Fruit fly (Drosophila melanogaster): ENCODE data around the gene pon.

Gene pon

DNA sequence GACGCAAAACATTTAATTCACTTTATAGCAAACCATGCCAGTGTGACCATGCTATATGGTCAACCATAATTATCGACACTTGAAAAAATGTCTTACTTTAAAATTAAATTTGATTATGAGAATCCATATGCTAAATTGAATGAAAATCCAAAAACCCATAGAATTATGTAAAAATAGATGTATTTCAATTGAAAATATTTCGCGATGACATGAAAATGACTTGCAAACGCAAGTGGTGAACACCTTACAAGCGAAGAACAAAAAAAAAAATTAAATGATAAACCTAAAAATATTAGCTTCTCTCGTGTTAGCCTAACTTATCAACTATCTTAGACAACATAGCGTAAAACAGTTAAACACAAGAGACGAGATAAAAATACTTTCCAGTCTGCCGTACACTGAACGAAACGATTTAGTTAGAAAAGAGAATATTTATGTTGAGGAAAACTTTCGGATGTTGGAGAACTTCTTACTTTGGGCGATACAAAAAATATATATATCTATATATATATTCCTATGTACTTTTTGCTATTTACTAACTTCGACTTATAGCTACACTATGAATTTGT, 43.8 kb downstream of the pon start (continued):
- TF ChIP-seq CG5245 (GFP tag; optimal IDR thresholded peaks at IDR 0.05): peak; percentile 13
- no peak for TF ChIP-seq Mrtf (GFP tag; IDR thresholded peaks at IDR 0.05)
- peak; percentile 46 for TF ChIP-seq fu2 (GFP tag; optimal IDR thresholded peaks at IDR 0.05)
- peak; percentile 24 for TF ChIP-seq gro (GFP tag; optimal IDR thresholded peaks at IDR 0.05)
- TF ChIP-seq CG7271 (tag; optimal IDR thresholded peaks at IDR 0.05): no peak
- peak; percentile 29 for TF ChIP-seq CG12236 (GFP tag; optimal IDR thresholded peaks at IDR 0.05)
- peak; percentile 53 for TF ChIP-seq CG8388 (GFP tag; optimal IDR thresholded peaks at IDR 0.05)
- TF ChIP-seq Nf-YA (GFP tag; IDR thresholded peaks at IDR 0.05): no peak
- no peak for TF ChIP-seq CG10321 (GFP tag; IDR thresholded peaks at IDR 0.05)
- no peak for TF ChIP-seq lbe (GFP tag; optimal IDR thresholded peaks at IDR 0.05)
- TF ChIP-seq crc (GFP tag; optimal IDR thresholded peaks at IDR 0.05): no peak
- TF ChIP-seq CG15601 (tag; optimal IDR thresholded peaks at IDR 0.05): no peak
- TF ChIP-seq CG12744 (GFP tag; optimal IDR thresholded peaks at IDR 0.05): peak; percentile 41
- TF ChIP-seq chif (GFP tag; optimal IDR thresholded peaks at IDR 0.05): peak in 1 of 2 experiments; percentile 48
- TF ChIP-seq CG30403 (GFP tag; optimal IDR thresholded peaks at IDR 0.05): peak; percentile 76
- peak; percentile 47 to 60 for TF ChIP-seq dpn (GFP tag; optimal IDR thresholded peaks at IDR 0.05)
- peak; percentile 45 to 66 for TF ChIP-seq Hr51 (GFP tag; optimal IDR thresholded peaks at IDR 0.05)
- no peak for TF ChIP-seq CG42726 (GFP tag; IDR thresholded peaks at IDR 0.05; ENCODE audit: partially characterized antibody)
- TF ChIP-seq Hmx (GFP tag; optimal IDR thresholded peaks at IDR 0.05): peak; percentile 43
- peak; percentile 18 for TF ChIP-seq CG15514 (GFP tag; optimal IDR thresholded peaks at IDR 0.05)
- TF ChIP-seq HLH4C (GFP tag; IDR thresholded peaks at IDR 0.05; ENCODE audit: partially characterized antibody): no peak
- TF ChIP-seq Sin3A (optimal IDR thresholded peaks at IDR 0.05): no peak
- peak; percentile 90 for TF ChIP-seq zf30C (GFP tag; optimal IDR thresholded peaks at IDR 0.05)
- TF ChIP-seq MBD-R2 (GFP tag; IDR thresholded peaks at IDR 0.05): no peak
- TF ChIP-seq klu (GFP tag; IDR thresholded peaks at IDR 0.05): no peak
- TF ChIP-seq nerfin-1 (tag; optimal IDR thresholded peaks at IDR 0.05): peak; percentile 33
- TF ChIP-seq CG7556 (GFP tag; optimal IDR thresholded peaks at IDR 0.05): peak; percentile 50
- TF ChIP-seq croc (GFP tag; conservative IDR thresholded peaks at IDR 0.05): no peak
- 0 out of 2 replicates have a peak, but pooled peaks have one; percentile 14 for TF ChIP-seq ap (GFP tag; IDR thresholded peaks at IDR 0.05)
- TF ChIP-seq ro (GFP tag; IDR thresholded peaks at IDR 0.05): no peak
- no peak for TF ChIP-seq CG16815 (GFP tag; optimal IDR thresholded peaks at IDR 0.05)
- no peak for TF ChIP-seq YL-1 (GFP tag; optimal IDR thresholded peaks at IDR 0.05)
- TF ChIP-seq Dek (tag; optimal IDR thresholded peaks at IDR 0.05): peak; percentile 33
- TF ChIP-seq ash1 (GFP tag; optimal IDR thresholded peaks at IDR 0.05): no peak
- TF ChIP-seq CG4360 (GFP tag; IDR thresholded peaks at IDR 0.05): no peak
- TF ChIP-seq pan (optimal IDR thresholded peaks at IDR 0.05): no peak
- peak in 1 of 2 experiments; percentile 69 for TF ChIP-seq pan (GFP tag; optimal IDR thresholded peaks at IDR 0.05 in 1 of 2, IDR thresholded peaks at IDR 0.05 in 1 of 2)
- TF ChIP-seq Gsc (GFP tag; IDR thresholded peaks at IDR 0.05): no peak
- peak; percentile 48 for TF ChIP-seq CG14710 (tag; optimal IDR thresholded peaks at IDR 0.05)
- TF ChIP-seq phol (tag; optimal IDR thresholded peaks at IDR 0.05): peak; percentile 58
- no peak for TF ChIP-seq Dad (GFP tag; optimal IDR thresholded peaks at IDR 0.05)
- no peak for TF ChIP-seq Oaz (GFP tag; IDR thresholded peaks at IDR 0.05)
- no peak for TF ChIP-seq CG11696 (GFP tag; IDR thresholded peaks at IDR 0.05)
- TF ChIP-seq tin (GFP tag; optimal IDR thresholded peaks at IDR 0.05): peak; percentile 1
- peak; percentile 27; the same call in 1 of the 2 replicates for TF ChIP-seq CG31224 (GFP tag; IDR thresholded peaks at IDR 0.05)
- peak; percentile 26 for TF ChIP-seq HHEX (GFP tag; optimal IDR thresholded peaks at IDR 0.05)
- no peak for TF ChIP-seq inv (GFP tag; IDR thresholded peaks at IDR 0.05; ENCODE audit: partially characterized antibody)
- TF ChIP-seq ato (GFP tag; IDR thresholded peaks at IDR 0.05; ENCODE audit: partially characterized antibody): no peak
- no peak for TF ChIP-seq CG6272 (GFP tag; IDR thresholded peaks at IDR 0.05)
- TF ChIP-seq abd-A (tag; optimal IDR thresholded peaks at IDR 0.05): no peak
- no peak for TF ChIP-seq trem (tag; optimal IDR thresholded peaks at IDR 0.05)

Measured in whole organism, embryonic.